Fruit fly (Drosophila melanogaster) Kc167 (cell line): ENCODE data around the gene CG12992.

ENCODE experiments used
- Myc ChIP-seq: fragments of >200 bp; optimal IDR thresholded peaks from 2 replicates; lab custom pipeline; 2017; ENCODE audit warnings: missing external identifiers
- Sin3A ChIP-seq: fragments of >200 bp; optimal IDR thresholded peaks from 2 replicates; lab custom pipeline; 2018; ENCODE audit warnings: missing external identifiers
- h ChIP-seq: fragments of >200 bp; optimal IDR thresholded peaks from 3 replicates; lab custom pipeline; 2018; ENCODE audit warnings: missing external identifiers
- insv ChIP-seq: fragments of >200 bp; optimal IDR thresholded peaks from 3 replicates; lab custom pipeline; 2018; ENCODE audit warnings: missing external identifiers
- psq ChIP-seq: fragments of >200 bp; optimal IDR thresholded peaks from 2 replicates; lab custom pipeline; 2017; ENCODE audit warnings: missing external identifiers
- ttk ChIP-seq: sonication (Bioruptor generic); optimal IDR thresholded peaks from 2 replicates; lab custom pipeline; 2017; ENCODE audit warnings: missing external identifiers

dm6 chrX:17624223-17624982, 35.7 kb downstream of the CG12992 start:
- TF ChIP-seq insv (lab: Kevin White, UChicago) (no peak), ttk (lab: Kevin White, UChicago) (no peak), psq (lab: Kevin White, UChicago) (no peak), Sin3A (no peak), Myc (lab: Kevin White, UChicago) (no peak), h (lab: Kevin White, UChicago) (no peak)
